Worm (Caenorhabditis elegans) whole organism, L1 larva: Measurements from ENCODE around the gene C16C8.4.

Experiments
- C04F5.9 ChIP-seq: sonication (generic microtip); optimal IDR thresholded peaks from 2 replicates; lab custom pipeline; 2016; ENCODE audit warnings: missing genetic modification characterization, missing compliant biosample characterization
- C16A3.4 ChIP-seq: fragments of 150-350 bp; optimal IDR thresholded peaks from 2 replicates; lab custom pipeline; 2014; ENCODE audit warnings: missing biosample characterization, missing genetic modification characterization
- F16B12.6 ChIP-seq: fragments of 150-350 bp; optimal IDR thresholded peaks from 2 replicates; lab custom pipeline; 2014; ENCODE audit warnings: missing biosample characterization, missing genetic modification characterization
- Y116A8C.19 ChIP-seq: sonication (generic microtip); optimal IDR thresholded peaks from 2 replicates; lab custom pipeline; 2016; ENCODE audit warnings: missing compliant biosample characterization, missing genetic modification characterization, borderline replicate concordance
- aha-1 ChIP-seq: fragments of 150-350 bp; optimal IDR thresholded peaks from 2 replicates; lab custom pipeline; 2014; ENCODE audit warnings: missing biosample characterization, missing genetic modification characterization
- alr-1 ChIP-seq: fragments of 200-800 bp; sonication (Bioruptor generic); optimal IDR thresholded peaks from 2 replicates; lab custom pipeline; 2018; ENCODE audit warnings: borderline replicate concordance, mild to moderate bottlenecking, missing genetic modification characterization, missing compliant biosample characterization
- ama-1 ChIP-seq: fragments of 150-350 bp; optimal IDR thresholded peaks from 2 replicates; lab custom pipeline; 2014
- ceh-8 ChIP-seq: fragments of 200-800 bp; sonication (Bioruptor generic); optimal IDR thresholded peaks from 2 replicates; lab custom pipeline; 2018; ENCODE audit warnings: mild to moderate bottlenecking, missing genetic modification characterization, moderate library complexity, missing compliant biosample characterization
- ceh-82 ChIP-seq, 3 experiments: fragments of 150-350 bp in 1 of 3; sonication (generic microtip) in 2 of 3; optimal IDR thresholded peaks; 2 replicates each; lab custom pipeline; 2014 to 2017; ENCODE audit warnings: missing biosample characterization in 3 of 3, missing genetic modification characterization in 3 of 3
- ceh-88 ChIP-seq: fragments of 200-800 bp; sonication (Bioruptor generic); IDR thresholded peaks from 2 replicates; pipeline ENCODE4 v1.3.6; 2022; ENCODE audit warnings: missing genetic modification characterization, missing compliant biosample characterization
- ceh-90 ChIP-seq: sonication (generic microtip); optimal IDR thresholded peaks from 2 replicates; lab custom pipeline; 2016; ENCODE audit warnings: missing genetic modification characterization, missing compliant biosample characterization
- ces-1 ChIP-seq: fragments of 150-350 bp; optimal IDR thresholded peaks from 2 replicates; lab custom pipeline; 2014; ENCODE audit warnings: missing biosample characterization, missing genetic modification reagents, missing genetic modification characterization
- dsc-1 ChIP-seq: sonication (generic microtip); optimal IDR thresholded peaks from 2 replicates; lab custom pipeline; 2016; ENCODE audit warnings: mild to moderate bottlenecking, missing genetic modification characterization, missing compliant biosample characterization
- efl-1 ChIP-seq, 4 experiments: fragments of 150-350 bp; optimal IDR thresholded peaks in 3 of 4; peaks in 1 of 4; 1 replicate in 1 of 4; 2 replicates in 3 of 4; lab custom pipeline; 2014; ENCODE audit warnings: missing biosample characterization in 2 of 4, missing genetic modification characterization in 2 of 4, missing genetic modification reagents in 2 of 4
- efl-3 ChIP-seq: fragments of 200-800 bp; sonication (Bioruptor generic); optimal IDR thresholded peaks from 2 replicates; lab custom pipeline; 2018; ENCODE audit warnings: mild to moderate bottlenecking, missing genetic modification characterization, missing compliant biosample characterization
- ets-5 ChIP-seq: fragments of 200-800 bp; sonication (Bioruptor generic); IDR thresholded peaks from 2 replicates; pipeline ENCODE4 v1.3.6; 2022; ENCODE audit warnings: missing genetic modification characterization, missing compliant biosample characterization
- fkh-10 ChIP-seq: sonication (generic microtip); optimal IDR thresholded peaks from 2 replicates; lab custom pipeline; 2017; ENCODE audit warnings: missing biosample characterization, missing genetic modification reagents, missing genetic modification characterization
- fkh-4 ChIP-seq: sonication (generic microtip); optimal IDR thresholded peaks from 2 replicates; lab custom pipeline; 2016; ENCODE audit warnings: missing compliant biosample characterization, missing genetic modification characterization, borderline replicate concordance
- fkh-8 ChIP-seq: sonication (generic microtip); optimal IDR thresholded peaks from 2 replicates; lab custom pipeline; 2016; ENCODE audit warnings: mild to moderate bottlenecking, missing genetic modification characterization, missing compliant biosample characterization
- fos-1 ChIP-seq: fragments of 150-350 bp; optimal IDR thresholded peaks from 2 replicates; lab custom pipeline; 2014; ENCODE audit warnings: missing biosample characterization, missing genetic modification characterization
- hlh-17 ChIP-seq: fragments of 200-800 bp; sonication (Bioruptor generic); optimal IDR thresholded peaks from 2 replicates; lab custom pipeline; 2018; ENCODE audit warnings: missing genetic modification characterization, mild to moderate bottlenecking, missing compliant biosample characterization, moderate library complexity, borderline replicate concordance
- hlh-4 ChIP-seq: sonication (generic microtip); optimal IDR thresholded peaks from 2 replicates; lab custom pipeline; 2016; ENCODE audit warnings: mild to moderate bottlenecking, missing genetic modification characterization, missing compliant biosample characterization
- hpl-2 ChIP-seq: fragments of 150-350 bp; optimal IDR thresholded peaks from 2 replicates; lab custom pipeline; 2014; ENCODE audit warnings: missing biosample characterization, missing genetic modification reagents, missing genetic modification characterization
- irx-1 ChIP-seq: sonication (generic microtip); optimal IDR thresholded peaks from 2 replicates; lab custom pipeline; 2016; ENCODE audit warnings: missing genetic modification characterization, missing compliant biosample characterization
- isw-1 ChIP-seq: fragments of 200-800 bp; sonication (Bioruptor generic); IDR thresholded peaks from 2 replicates; pipeline ENCODE4 v1.3.6; 2022; ENCODE audit warnings: missing genetic modification characterization, missing compliant biosample characterization
- jun-1 ChIP-seq: fragments of 150-350 bp; optimal IDR thresholded peaks from 2 replicates; lab custom pipeline; 2014; ENCODE audit warnings: missing biosample characterization, missing genetic modification reagents, missing genetic modification characterization
- lin-13 ChIP-seq: fragments of 150-350 bp; optimal IDR thresholded peaks from 2 replicates; lab custom pipeline; 2014; ENCODE audit warnings: missing biosample characterization, missing genetic modification reagents, missing genetic modification characterization
- lin-35 ChIP-seq, 2 experiments: fragments of 150-350 bp; optimal IDR thresholded peaks; 2 replicates each; lab custom pipeline; 2014; ENCODE audit warnings: missing biosample characterization in 2 of 2, missing genetic modification characterization in 2 of 2, missing genetic modification reagents in 2 of 2
- lir-3 ChIP-seq: sonication (generic microtip); optimal IDR thresholded peaks from 2 replicates; lab custom pipeline; 2016; ENCODE audit warnings: mild to moderate bottlenecking, missing genetic modification characterization, moderate library complexity, missing compliant biosample characterization; ENCODE audit not compliant: poor library complexity
- lsy-2 ChIP-seq, 2 experiments: fragments of 150-350 bp; optimal IDR thresholded peaks; 2 replicates each; lab custom pipeline; 2014; ENCODE audit warnings: missing biosample characterization in 2 of 2, missing genetic modification characterization in 2 of 2
- mdl-1 ChIP-seq, 2 experiments: fragments of 150-350 bp; optimal IDR thresholded peaks; 2 replicates each; lab custom pipeline; 2014 to 2017; ENCODE audit warnings: missing biosample characterization in 2 of 2, missing genetic modification characterization in 2 of 2, inconsistent platforms in 1 of 2
- mep-1 ChIP-seq: fragments of 150-350 bp; optimal IDR thresholded peaks from 2 replicates; lab custom pipeline; 2014; ENCODE audit warnings: missing biosample characterization, missing genetic modification characterization
- nhr-12 ChIP-seq: sonication (generic microtip); optimal IDR thresholded peaks from 2 replicates; lab custom pipeline; 2017; ENCODE audit warnings: missing biosample characterization, missing genetic modification characterization
- nhr-20 ChIP-seq: sonication (generic microtip); optimal IDR thresholded peaks from 2 replicates; lab custom pipeline; 2016; ENCODE audit warnings: mild to moderate bottlenecking, missing genetic modification characterization, missing compliant biosample characterization
- nhr-237 ChIP-seq: fragments of 150-350 bp; optimal IDR thresholded peaks from 2 replicates; lab custom pipeline; 2014; ENCODE audit warnings: missing biosample characterization, missing genetic modification characterization
- nhr-47 ChIP-seq: sonication (generic microtip); optimal IDR thresholded peaks from 2 replicates; lab custom pipeline; 2016; ENCODE audit warnings: mild to moderate bottlenecking, missing genetic modification characterization, moderate library complexity, missing compliant biosample characterization
- nhr-71 ChIP-seq: sonication (generic microtip); optimal IDR thresholded peaks from 2 replicates; lab custom pipeline; 2016; ENCODE audit warnings: mild to moderate bottlenecking, missing genetic modification characterization, moderate library complexity, missing compliant biosample characterization
- nhr-77 ChIP-seq: fragments of 150-350 bp; optimal IDR thresholded peaks from 2 replicates; lab custom pipeline; 2014; ENCODE audit warnings: missing biosample characterization, missing genetic modification characterization
- nhr-85 ChIP-seq: sonication (generic microtip); peaks from one replicate; lab custom pipeline; 2016; ENCODE audit warnings: missing genetic modification characterization, inconsistent platforms, missing compliant biosample characterization
- pag-3 ChIP-seq: sonication (generic microtip); optimal IDR thresholded peaks from 2 replicates; lab custom pipeline; 2017; ENCODE audit warnings: missing genetic modification characterization, mild to moderate bottlenecking, missing compliant biosample characterization, antibody characterized with exemption, borderline replicate concordance; ENCODE audit not compliant: insufficient read depth
- skn-1 ChIP-seq: fragments of 150-350 bp; optimal IDR thresholded peaks from 2 replicates; lab custom pipeline; 2014; ENCODE audit warnings: missing biosample characterization, missing genetic modification characterization
- snpc-4 ChIP-seq: fragments of 150-350 bp; optimal IDR thresholded peaks from 2 replicates; lab custom pipeline; 2014; ENCODE audit warnings: missing biosample characterization, missing genetic modification characterization
- sox-4 ChIP-seq: sonication (generic microtip); optimal IDR thresholded peaks from 2 replicates; lab custom pipeline; 2016; ENCODE audit warnings: missing genetic modification characterization, missing compliant biosample characterization
- sptf-1 ChIP-seq: fragments of 150-350 bp; optimal IDR thresholded peaks from 2 replicates; lab custom pipeline; 2014; ENCODE audit warnings: missing biosample characterization, missing genetic modification characterization
- sup-37 ChIP-seq: fragments of 200-800 bp; sonication (Bioruptor generic); optimal IDR thresholded peaks from 2 replicates; lab custom pipeline; 2018; ENCODE audit warnings: mild to moderate bottlenecking, missing genetic modification characterization, missing compliant biosample characterization
- swsn-7 ChIP-seq: sonication (generic microtip); optimal IDR thresholded peaks from 2 replicates; lab custom pipeline; 2016; ENCODE audit warnings: missing genetic modification characterization, missing compliant biosample characterization
- tbx-2 ChIP-seq: sonication (generic microtip); optimal IDR thresholded peaks from 2 replicates; lab custom pipeline; 2016; ENCODE audit warnings: missing genetic modification characterization, missing compliant biosample characterization
- tlp-1 ChIP-seq: fragments of 150-350 bp; optimal IDR thresholded peaks from 2 replicates; lab custom pipeline; 2014; ENCODE audit warnings: missing biosample characterization, missing genetic modification characterization
- unc-130 ChIP-seq: fragments of 150-350 bp; optimal IDR thresholded peaks from 2 replicates; lab custom pipeline; 2017; ENCODE audit warnings: missing biosample characterization, missing genetic modification characterization, inconsistent platforms
- unc-30 ChIP-seq: sonication (generic microtip); optimal IDR thresholded peaks from 2 replicates; lab custom pipeline; 2017; ENCODE audit warnings: missing biosample characterization, missing genetic modification characterization
- unc-98 ChIP-seq: fragments of 200-800 bp; sonication (Bioruptor generic); IDR thresholded peaks from 2 replicates; pipeline ENCODE4 v1.3.6; 2022; ENCODE audit warnings: missing genetic modification characterization, missing compliant biosample characterization
- vab-15 ChIP-seq: sonication (generic microtip); optimal IDR thresholded peaks from 2 replicates; lab custom pipeline; 2017; ENCODE audit warnings: missing genotype, mild to moderate bottlenecking, missing genetic modification characterization, missing compliant biosample characterization
- ztf-11 ChIP-seq, 2 experiments: sonication (generic microtip); optimal IDR thresholded peaks; 2 replicates each; lab custom pipeline; 2016 to 2017; ENCODE audit warnings: missing genetic modification characterization in 2 of 2, missing biosample characterization in 1 of 2, missing compliant biosample characterization in 1 of 2
- ztf-4 ChIP-seq: fragments of 150-350 bp; optimal IDR thresholded peaks from 2 replicates; lab custom pipeline; 2014; ENCODE audit warnings: missing biosample characterization, missing genetic modification characterization

Gene C16C8.4

ce11 chrII:3439244-3439698 is 4.9 kb downstream of the C16C8.4 start (continued):
- TF ChIP-seq unc-30 (tag; lab: Kevin White, UChicago) (no peak), pag-3 (tag; lab: Kevin White, UChicago) (no peak), efl-1 (optimal IDR thresholded peaks at IDR 0.05; lab: Kevin White, UChicago) (peak in 1 of 2 experiments; percentile 20), efl-1 (GFP tag; optimal IDR thresholded peaks at IDR 0.05 in 1 of 2; lab: Kevin White, UChicago) (no peak), irx-1 (no peak), hlh-4 (tag; lab: Kevin White, UChicago) (no peak), lir-3 (no peak), fos-1 (tag; lab: Kevin White, UChicago) (no peak), Y116A8C.19 (no peak), vab-15 (tag; lab: Kevin White, UChicago) (no peak), tlp-1 (tag; lab: Kevin White, UChicago) (peak; percentile 62), efl-3 (GFP tag; lab: Kevin White, UChicago) (no peak), nhr-20 (peak; percentile 39), hlh-17 (GFP tag; lab: Kevin White, UChicago) (no peak), nhr-47 (tag; lab: Kevin White, UChicago) (peak; percentile 64), dsc-1 (tag; lab: Kevin White, UChicago) (no peak), ztf-11 (tag; optimal IDR thresholded peaks at IDR 0.05; lab: Kevin White, UChicago) (no peak), ceh-88 (GFP tag; lab: Robert Waterston, UW) (no peak), aha-1 (no peak), lin-13 (GFP tag; lab: Kevin White, UChicago) (no peak), snpc-4 (tag; lab: Kevin White, UChicago) (no peak), lsy-2 (tag; optimal IDR thresholded peaks at IDR 0.05; lab: Kevin White, UChicago) (no peak), mdl-1 (tag; optimal IDR thresholded peaks at IDR 0.05; lab: Kevin White, UChicago) (no peak), ceh-90 (no peak), nhr-12 (no peak), ceh-82 (tag; optimal IDR thresholded peaks at IDR 0.05; lab: Kevin White, UChicago) (peak in 1 of 3 experiments; percentile 3), unc-98 (GFP tag; lab: Robert Waterston, UW) (no peak), ceh-8 (GFP tag; lab: Kevin White, UChicago) (no peak), hpl-2 (no peak), skn-1 (tag; lab: Kevin White, UChicago) (no peak), nhr-85 (tag; lab: Kevin White, UChicago) (peak; percentile 57), C16A3.4 (tag; lab: Kevin White, UChicago) (no peak), fkh-10 (GFP tag; lab: Kevin White, UChicago) (no peak), nhr-71 (tag; lab: Kevin White, UChicago) (peak; percentile 60), ama-1 (no peak), alr-1 (no peak), jun-1 (tag; lab: Kevin White, UChicago) (peak; percentile 6), sup-37 (GFP tag; lab: Kevin White, UChicago) (peak; percentile 10), lin-35 (GFP tag; optimal IDR thresholded peaks at IDR 0.05; lab: Kevin White, UChicago) (peak in 1 of 2 experiments; percentile 54), nhr-237 (no peak), sptf-1 (tag; lab: Kevin White, UChicago) (no peak), ztf-4 (tag; lab: Kevin White, UChicago) (no peak), nhr-77 (tag; lab: Kevin White, UChicago) (no peak), tbx-2 (tag; lab: Kevin White, UChicago) (peak; percentile 22), C04F5.9 (tag; lab: Kevin White, UChicago) (no peak), mep-1 (tag; lab: Kevin White, UChicago) (peak; percentile 16), ces-1 (GFP tag; lab: Kevin White, UChicago) (no peak), ets-5 (GFP tag; lab: Robert Waterston, UW) (no peak), sox-4 (tag; lab: Kevin White, UChicago) (no peak), fkh-8 (tag; lab: Kevin White, UChicago) (no peak), F16B12.6 (no peak), isw-1 (GFP tag; lab: Robert Waterston, UW) (no peak), fkh-4 (no peak), unc-130 (tag; lab: Kevin White, UChicago) (no peak), swsn-7 (tag; lab: Kevin White, UChicago) (no peak)
